Worm (Caenorhabditis elegans) whole organism, midembryonic: ENCODE measurements around the gene ensh-1.

Experiments
- T22C8.4 ChIP-seq: fragments of 200-800 bp; sonication (Bioruptor generic); IDR thresholded peaks from 2 replicates; pipeline ENCODE4 v1.3.6; 2022; ENCODE audit warnings: missing genetic modification characterization, missing compliant biosample characterization
- cog-1 ChIP-seq: sonication (generic microtip); optimal IDR thresholded peaks from 2 replicates; lab custom pipeline; 2016; ENCODE audit warnings: missing genetic modification characterization, missing compliant biosample characterization
- flt-1 ChIP-seq: fragments of 200-800 bp; sonication (Bioruptor generic); IDR thresholded peaks from 2 replicates; pipeline ENCODE4 v1.3.6; 2022; ENCODE audit warnings: missing genetic modification characterization, missing compliant biosample characterization
- klf-2 ChIP-seq: fragments of 200-800 bp; sonication (Bioruptor generic); conservative IDR thresholded peaks from 2 replicates; pipeline ENCODE4 v1.3.6; 2022; ENCODE audit warnings: missing genetic modification reagents, missing genetic modification characterization, missing compliant biosample characterization
- med-1 ChIP-seq: sonication (generic microtip); optimal IDR thresholded peaks from 2 replicates; lab custom pipeline; 2017; ENCODE audit warnings: missing genetic modification characterization, mild to moderate bottlenecking, missing compliant biosample characterization, antibody characterized with exemption, missing genetic modification reagents; ENCODE audit not compliant: insufficient read depth
- tab-1 ChIP-seq: fragments of 200-800 bp; sonication (Bioruptor generic); IDR thresholded peaks from 2 replicates; pipeline ENCODE4 v1.3.6; 2022; ENCODE audit warnings: missing genetic modification characterization, missing compliant biosample characterization
- ztf-23 ChIP-seq: fragments of 200-800 bp; sonication (Bioruptor generic); IDR thresholded peaks from 2 replicates; pipeline ENCODE4 v1.3.6; 2022; ENCODE audit warnings: missing genetic modification reagents, missing genetic modification characterization, missing compliant biosample characterization
- ztf-29 ChIP-seq: fragments of 200-800 bp; sonication (Bioruptor generic); IDR thresholded peaks from 2 replicates; pipeline ENCODE4 v1.3.6; 2022; ENCODE audit warnings: missing genetic modification reagents, missing genetic modification characterization, missing compliant biosample characterization

DNA sequence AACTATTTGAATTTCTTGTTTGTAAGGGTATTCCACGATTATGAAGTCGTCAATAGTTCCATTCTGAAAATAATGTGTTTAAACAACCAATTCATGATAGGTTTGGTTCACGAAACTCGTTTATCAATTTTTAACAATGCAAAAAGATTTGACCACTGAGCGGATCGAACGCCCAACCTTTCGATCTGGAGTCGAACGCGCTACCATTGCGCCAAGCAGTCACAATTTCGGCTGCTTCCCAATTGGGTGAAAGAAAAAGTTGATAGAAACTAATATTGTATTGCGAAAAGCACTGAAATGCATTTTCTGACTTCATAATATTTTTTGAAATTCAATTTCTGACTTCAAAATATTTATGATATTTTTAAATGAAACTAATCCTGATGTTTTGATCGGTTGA, 39.8 kb downstream of the ensh-1 start:
- no peak for TF ChIP-seq ztf-23 (GFP tag; lab: Robert Waterston, UW)
- no peak for TF ChIP-seq tab-1 (GFP tag; lab: Robert Waterston, UW)
- no peak for TF ChIP-seq flt-1 (GFP tag; lab: Robert Waterston, UW)
- TF ChIP-seq T22C8.4 = no peak
- TF ChIP-seq ztf-29 = no peak
- no peak for TF ChIP-seq cog-1 (tag; lab: Kevin White, UChicago)
- TF ChIP-seq klf-2 (GFP tag; lab: Robert Waterston, UW) = no peak
- no peak for TF ChIP-seq med-1 (GFP tag; lab: Kevin White, UChicago)
